Fruit fly (Drosophila melanogaster): ENCODE results near the gene CG43362.

Gene CG43362

DNA sequence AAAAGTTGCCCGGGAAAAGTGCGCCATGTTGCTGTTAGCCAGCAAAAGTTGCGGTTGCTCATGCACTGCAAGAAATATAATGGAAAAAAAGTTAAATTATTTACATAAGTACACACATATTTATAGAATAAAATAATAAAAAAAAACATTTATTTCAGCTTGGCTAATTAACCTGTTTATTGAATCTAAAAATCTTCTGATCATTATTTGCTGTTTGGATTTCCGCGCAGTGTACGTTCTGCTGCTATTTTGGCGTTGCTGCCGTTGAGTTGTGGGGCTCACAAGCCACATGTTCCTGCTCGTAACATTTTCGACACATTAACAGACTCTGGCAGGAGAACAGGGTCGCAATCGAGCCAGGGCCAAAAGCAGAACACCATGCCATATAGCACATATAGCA lies 19.2 kb upstream of the CG43362 start (continued):
- TF ChIP-seq Tbp (GFP tag; optimal IDR thresholded peaks at IDR 0.05) (no peak), Pdp1 (GFP tag; optimal IDR thresholded peaks at IDR 0.05) (no peak), ems (GFP tag; optimal IDR thresholded peaks at IDR 0.05) (peak; percentile 3), CG10209 (GFP tag; optimal IDR thresholded peaks at IDR 0.05) (peak; percentile 64), Atf6 (GFP tag; IDR thresholded peaks at IDR 0.05) (peak; percentile 9; the same call in 1 of the 2 replicates), CG2129 (GFP tag; IDR thresholded peaks at IDR 0.05; ENCODE audit: partially characterized antibody) (no peak), Nf-YA (GFP tag; IDR thresholded peaks at IDR 0.05) (peak; percentile 50; the same call in 1 of the 2 replicates), corto (GFP tag; optimal IDR thresholded peaks at IDR 0.05) (peak; percentile 43), pros (GFP tag; optimal IDR thresholded peaks at IDR 0.05) (no peak), ase (GFP tag; IDR thresholded peaks at IDR 0.05) (0 out of 3 replicates have a peak, but pooled peaks have one; percentile 9), Mrtf (GFP tag; IDR thresholded peaks at IDR 0.05) (no peak), cg (GFP tag; optimal IDR thresholded peaks at IDR 0.05) (no peak), oc (tag; optimal IDR thresholded peaks at IDR 0.05) (peak; percentile 39), Gsc (GFP tag; IDR thresholded peaks at IDR 0.05) (no peak), fd64A (GFP tag; optimal IDR thresholded peaks at IDR 0.05) (peak; percentile 24), Awh (GFP tag; IDR thresholded peaks at IDR 0.05) (peak; percentile 63), seq (GFP tag; IDR thresholded peaks at IDR 0.05) (no peak), CG3163 (GFP tag; optimal IDR thresholded peaks at IDR 0.05) (no peak), CG9609 (GFP tag; optimal IDR thresholded peaks at IDR 0.05) (no peak), GATAe (GFP tag; conservative IDR thresholded peaks at IDR 0.05) (no peak), lov (optimal IDR thresholded peaks at IDR 0.05) (no peak), lov (GFP tag; IDR thresholded peaks at IDR 0.05) (peak; percentile 29; the same call in 1 of the 3 replicates), nau (GFP tag; optimal IDR thresholded peaks at IDR 0.05) (no peak), gro (GFP tag; optimal IDR thresholded peaks at IDR 0.05) (no peak), CG11695 (GFP tag; IDR thresholded peaks at IDR 0.05) (peak; percentile 39; the same call in 1 of the 3 replicates), CG2678 (tag; optimal IDR thresholded peaks at IDR 0.05) (peak; percentile 72), dati (GFP tag; IDR thresholded peaks at IDR 0.05) (no peak), CG17612 (GFP tag; IDR thresholded peaks at IDR 0.05) (0 out of 2 replicates have a peak, but pooled peaks have one; percentile 6), rib (GFP tag; IDR thresholded peaks at IDR 0.05) (no peak), crc (GFP tag; optimal IDR thresholded peaks at IDR 0.05) (no peak), CG6689 (GFP tag; IDR thresholded peaks at IDR 0.05) (peak; percentile 67), yki (optimal IDR thresholded peaks at IDR 0.05) (no peak), CG12659 (GFP tag; optimal IDR thresholded peaks at IDR 0.05) (peak; percentile 25), CG11696 (GFP tag; IDR thresholded peaks at IDR 0.05) (no peak), vfl (GFP tag; optimal IDR thresholded peaks at IDR 0.05) (no peak), CG1233 (GFP tag; optimal IDR thresholded peaks at IDR 0.05) (peak; percentile 17), ci (GFP tag; IDR thresholded peaks at IDR 0.05) (0 out of 3 replicates have a peak, but pooled peaks have one; percentile 57), row (GFP tag; IDR thresholded peaks at IDR 0.05) (peak; percentile 72), pan (optimal IDR thresholded peaks at IDR 0.05) (no peak), pan (GFP tag; optimal IDR thresholded peaks at IDR 0.05 in 1 of 2, IDR thresholded peaks at IDR 0.05 in 1 of 2) (peak in 1 of 2 experiments; percentile 49), unpg (GFP tag; optimal IDR thresholded peaks at IDR 0.05) (peak; percentile 82), zf30C (GFP tag; optimal IDR thresholded peaks at IDR 0.05) (no peak), fd96Cb (tag; optimal IDR thresholded peaks at IDR 0.05) (peak; percentile 63), CG14860 (GFP tag; IDR thresholded peaks at IDR 0.05; ENCODE audit: partially characterized antibody) (no peak), run (tag; optimal IDR thresholded peaks at IDR 0.05) (no peak), dimm (GFP tag; IDR thresholded peaks at IDR 0.05) (0 out of 2 replicates have a peak, but pooled peaks have one; percentile 21), CG31441 (GFP tag; IDR thresholded peaks at IDR 0.05) (peak; percentile 86), dysf (GFP tag; IDR thresholded peaks at IDR 0.05) (peak; percentile 47; the same call in 1 of the 3 replicates), az2 (GFP tag; optimal IDR thresholded peaks at IDR 0.05) (peak; percentile 70), ttk (GFP tag; IDR thresholded peaks at IDR 0.05) (peak; percentile 53; the same call in 1 of the 2 replicates), CG12236 (GFP tag; optimal IDR thresholded peaks at IDR 0.05) (no peak), odd (GFP tag; optimal IDR thresholded peaks at IDR 0.05) (no peak)
